Fruit fly (Drosophila melanogaster) whole organism, embryonic: ENCODE data around the gene CG45073.

Source experiments
- CG12391 ChIP-seq: fragments of 200-800 bp; sonication (Bioruptor generic); optimal IDR thresholded peaks from 3 replicates; lab custom pipeline; 2018; ENCODE audit warnings: missing biosample characterization, mild to moderate bottlenecking, missing genetic modification characterization, moderate library complexity
- CG31388 ChIP-seq: fragments of 200-800 bp; sonication (Bioruptor generic); optimal IDR thresholded peaks from 2 replicates; lab custom pipeline; 2016; ENCODE audit warnings: missing biosample characterization, missing genetic modification characterization
- CG3281 ChIP-seq: fragments of 200-800 bp; sonication (Bioruptor generic); optimal IDR thresholded peaks from 3 replicates; lab custom pipeline; 2017; ENCODE audit warnings: missing biosample characterization, mild to moderate bottlenecking, missing genetic modification characterization
- E2f1 ChIP-seq: fragments of 200-800 bp; sonication (Bioruptor generic); IDR thresholded peaks from 2 replicates; pipeline ENCODE4 v1.3.6; 2022; ENCODE audit warnings: missing biosample characterization, missing genetic modification characterization
- Gug ChIP-seq: fragments of 200-800 bp; sonication (Bioruptor generic); IDR thresholded peaks from 4 replicates; pipeline ENCODE4 v1.3.6; 2022; ENCODE audit warnings: missing biosample characterization, missing genetic modification characterization
- Oli ChIP-seq: fragments of 200-800 bp; sonication (Bioruptor generic); optimal IDR thresholded peaks from 2 replicates; lab custom pipeline; 2018; ENCODE audit warnings: missing biosample characterization, mild to moderate bottlenecking, missing genetic modification characterization, moderate library complexity
- Xrp1 ChIP-seq: fragments of 200-800 bp; sonication (Bioruptor generic); IDR thresholded peaks from 2 replicates; pipeline ENCODE4 v1.3.6; 2022; ENCODE audit warnings: missing biosample characterization, missing genetic modification characterization
- bowl ChIP-seq: fragments of 200-800 bp; sonication (Bioruptor generic); IDR thresholded peaks from 2 replicates; pipeline ENCODE4 v1.3.6; 2022; ENCODE audit warnings: missing biosample characterization, missing genetic modification characterization
- disco-r ChIP-seq: fragments of 200-800 bp; sonication (Bioruptor generic); optimal IDR thresholded peaks from 2 replicates; lab custom pipeline; 2016; ENCODE audit warnings: missing biosample characterization, missing genetic modification characterization
- nmo ChIP-seq: fragments of 200-800 bp; sonication (Bioruptor generic); optimal IDR thresholded peaks from 2 replicates; lab custom pipeline; 2018; ENCODE audit warnings: missing biosample characterization, mild to moderate bottlenecking, missing genetic modification characterization, moderate library complexity
- pnt ChIP-seq: fragments of 200-800 bp; sonication (Bioruptor generic); optimal IDR thresholded peaks from 3 replicates; lab custom pipeline; 2016; ENCODE audit warnings: missing biosample characterization, missing genetic modification characterization

DNA sequence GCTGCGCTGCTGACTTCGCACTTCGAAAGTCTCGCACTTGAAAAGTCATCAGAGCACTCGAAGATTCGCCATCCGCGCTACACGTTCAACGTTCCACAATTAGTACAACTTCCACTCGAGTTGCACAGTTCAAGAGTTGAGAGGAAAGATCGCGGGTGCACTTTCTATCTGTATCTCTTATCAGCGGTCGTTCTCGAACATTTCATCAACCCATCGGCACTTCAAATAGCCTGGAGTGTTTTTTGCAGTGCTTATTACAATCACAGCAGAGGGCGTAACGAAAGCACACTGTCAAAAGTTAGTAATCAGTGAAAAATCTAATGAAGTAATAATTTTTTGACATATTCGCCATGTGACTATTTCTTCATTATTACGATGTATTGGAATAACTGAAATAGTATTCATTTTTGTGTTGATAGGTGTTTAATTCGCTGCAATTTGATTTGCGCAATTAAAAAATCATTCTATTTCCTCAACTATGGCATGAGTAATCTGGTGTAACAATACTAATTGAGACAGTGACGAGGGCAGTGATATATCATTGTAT, 23.1 kb downstream of the CG45073 start:
- TF ChIP-seq E2f1 (GFP tag; lab: Robert Waterston, UW) (no peak), bowl (GFP tag; lab: Robert Waterston, UW) (no peak), Xrp1 (GFP tag; lab: Robert Waterston, UW) (no peak), Gug (GFP tag; lab: Robert Waterston, UW) (no peak), CG3281 (GFP tag; lab: Kevin White, UChicago) (no peak), CG12391 (no peak), nmo (GFP tag; lab: Kevin White, UChicago) (no peak), Oli (tag; lab: Kevin White, UChicago) (no peak), disco-r (no peak), CG31388 (GFP tag; lab: Kevin White, UChicago) (no peak), pnt (no peak)
